Worm (Caenorhabditis elegans): ENCODE data around the gene pitr-2.
A peak's percentile ranks its signal among the peaks of the same experiment; 100 is the strongest.

pitr-2 gene

ce11 chrV:9123186-9123585, 14.3 kb downstream of the pitr-2 start, which contains the start of gene F21C10.11:
Gene F21C10.11 (plus strand): TSS chrV:9123486.
- no peak for TF ChIP-seq unc-55 (GFP tag; optimal IDR thresholded peaks at IDR 0.05)

- TF ChIP-seq aly-2 (tag; optimal IDR thresholded peaks at IDR 0.05), result no peak
- TF ChIP-seq elt-1 (tag; optimal IDR thresholded peaks at IDR 0.05), result no peak
- TF ChIP-seq nhr-10 (tag; optimal IDR thresholded peaks at IDR 0.05), result no peak
- no peak for TF ChIP-seq skn-1 (tag; optimal IDR thresholded peaks at IDR 0.05)
- no peak for TF ChIP-seq snpc-4 (tag; optimal IDR thresholded peaks at IDR 0.05)
- no peak for TF ChIP-seq nhr-21 (tag; optimal IDR thresholded peaks at IDR 0.05)
- no peak for TF ChIP-seq ama-1 (optimal IDR thresholded peaks at IDR 0.05)
Measured at ce11 chrV:9122004-9122403, 15.5 kb downstream of the pitr-2 start, which contains the start of gene F21C10.13. Gene F21C10.13 (plus strand): TSS chrV:9122304.

- no peak for TF ChIP-seq lin-39 (tag; optimal IDR thresholded peaks at IDR 0.05)
- TF ChIP-seq nhr-23 (tag; optimal IDR thresholded peaks at IDR 0.05), result no peak
- no peak for TF ChIP-seq skn-1 (tag; optimal IDR thresholded peaks at IDR 0.05)
- TF ChIP-seq snpc-4 (tag; optimal IDR thresholded peaks at IDR 0.05), result no peak
- no peak for TF ChIP-seq nhr-10 (tag; optimal IDR thresholded peaks at IDR 0.05)
- TF ChIP-seq peb-1 (tag; optimal IDR thresholded peaks at IDR 0.05), result no peak
- TF ChIP-seq nhr-25 (tag; optimal IDR thresholded peaks at IDR 0.05), result no peak
- TF ChIP-seq nhr-6 (tag; optimal IDR thresholded peaks at IDR 0.05), result no peak
- no peak for TF ChIP-seq sem-4 (tag; optimal IDR thresholded peaks at IDR 0.05)
Measured at ce11 chrV:9112467-9112866, 25.1 kb downstream of the pitr-2 start, which contains the start of gene F21C10.7. Gene F21C10.7 (plus strand): TSS chrV:9112767.

- TF ChIP-seq C34F6.9 (tag; optimal IDR thresholded peaks at IDR 0.05) (no peak), nhr-129 (tag; optimal IDR thresholded peaks at IDR 0.05) (peak; percentile 46), sma-9 (GFP tag; optimal IDR thresholded peaks at IDR 0.05) (peak; percentile 25), sma-9 (tag; optimal IDR thresholded peaks at IDR 0.05) (no peak)
Measured at ce11 chrV:9111957-9112356, 25.6 kb downstream of the pitr-2 start.

- no peak for TF ChIP-seq gmeb-1 (tag; optimal IDR thresholded peaks at IDR 0.05)
- no peak for TF ChIP-seq lin-39 (tag; optimal IDR thresholded peaks at IDR 0.05)
- TF ChIP-seq sem-4 (tag; optimal IDR thresholded peaks at IDR 0.05), result no peak
- no peak for TF ChIP-seq F13H6.1 (tag; optimal IDR thresholded peaks at IDR 0.05)
- TF ChIP-seq unc-55 (GFP tag; optimal IDR thresholded peaks at IDR 0.05), result no peak
- TF ChIP-seq peb-1 (tag; optimal IDR thresholded peaks at IDR 0.05), result no peak
- no peak for TF ChIP-seq nhr-25 (tag; optimal IDR thresholded peaks at IDR 0.05)
- TF ChIP-seq aly-2 (tag; optimal IDR thresholded peaks at IDR 0.05), result no peak
- TF ChIP-seq unc-39 (tag; optimal IDR thresholded peaks at IDR 0.05), result no peak
- TF ChIP-seq skn-1 (tag; optimal IDR thresholded peaks at IDR 0.05), result no peak
- no peak for TF ChIP-seq ceh-16 (tag; optimal IDR thresholded peaks at IDR 0.05)
- TF ChIP-seq mdl-1 (tag; optimal IDR thresholded peaks at IDR 0.05), result no peak
- no peak for TF ChIP-seq lin-11 (tag; optimal IDR thresholded peaks at IDR 0.05)
- TF ChIP-seq Y55F3AM.14 (GFP tag; optimal IDR thresholded peaks at IDR 0.05), result no peak
- TF ChIP-seq sma-3 (GFP tag; optimal IDR thresholded peaks at IDR 0.05), result no peak
- TF ChIP-seq blmp-1 (tag; optimal IDR thresholded peaks at IDR 0.05; ENCODE audit: insufficient read depth), result no peak
- no peak for TF ChIP-seq ama-1 (optimal IDR thresholded peaks at IDR 0.05)
- TF ChIP-seq ceh-82 (tag; optimal IDR thresholded peaks at IDR 0.05), result no peak
Measured at ce11 chrV:9109281-9109680, 28.2 kb downstream of the pitr-2 start, which contains the start of gene pqn-31. Gene pqn-31 (plus strand): TSS chrV:9109581.

- TF ChIP-seq sma-3 (GFP tag; optimal IDR thresholded peaks at IDR 0.05) (no peak), nhr-77 (tag; optimal IDR thresholded peaks at IDR 0.05) (no peak), nhr-10 (tag; optimal IDR thresholded peaks at IDR 0.05) (no peak), mbf-1 (tag; optimal IDR thresholded peaks at IDR 0.05) (no peak), aly-2 (tag; optimal IDR thresholded peaks at IDR 0.05) (no peak), lin-13 (GFP tag; optimal IDR thresholded peaks at IDR 0.05) (no peak), R02D3.7 (tag; optimal IDR thresholded peaks at IDR 0.05) (no peak), elt-1 (tag; optimal IDR thresholded peaks at IDR 0.05) (no peak), mab-5 (tag; optimal IDR thresholded peaks at IDR 0.05) (no peak), unc-55 (GFP tag; optimal IDR thresholded peaks at IDR 0.05) (no peak), nhr-12 (tag; optimal IDR thresholded peaks at IDR 0.05) (no peak), nhr-237 (tag; optimal IDR thresholded peaks at IDR 0.05) (no peak), ZK546.5 (tag; optimal IDR thresholded peaks at IDR 0.05) (no peak)
Measured at ce11 chrV:9108219-9108618, 29.3 kb downstream of the pitr-2 start, which contains the start of gene F21C10.18. Gene F21C10.18 (plus strand): TSS chrV:9108519.

Data from whole organism, L2 larva.